Worm (Caenorhabditis elegans) whole organism, L4 larva: Measurements from ENCODE around the gene F46C8.3.

Source experiments
- F26F4.8 ChIP-seq: fragments of 200-800 bp; sonication (Bioruptor generic); conservative IDR thresholded peaks from 2 replicates; pipeline ENCODE4 v1.3.6; 2022; ENCODE audit warnings: missing genetic modification characterization, missing compliant biosample characterization
- F49E8.2 ChIP-seq: sonication (generic microtip); optimal IDR thresholded peaks from 2 replicates; lab custom pipeline; 2016; ENCODE audit warnings: missing compliant biosample characterization, mild to moderate bottlenecking, missing genetic modification characterization, borderline replicate concordance
- ZK337.2 ChIP-seq: fragments of 200-800 bp; sonication (Bioruptor generic); IDR thresholded peaks from 2 replicates; pipeline ENCODE4 v1.3.6; 2022; ENCODE audit warnings: missing genetic modification reagents, missing genetic modification characterization, missing compliant biosample characterization
- ZK546.5 ChIP-seq, 2 experiments: sonication (generic microtip); optimal IDR thresholded peaks; 2 replicates each; lab custom pipeline; 2017; ENCODE audit warnings: missing biosample characterization in 2 of 2, missing genetic modification characterization in 2 of 2
- attf-4 ChIP-seq: sonication (generic microtip); optimal IDR thresholded peaks from 3 replicates; lab custom pipeline; 2017; ENCODE audit warnings: missing biosample characterization, missing genetic modification characterization
- ceh-44 ChIP-seq: fragments of 200-800 bp; sonication (Bioruptor generic); IDR thresholded peaks from 2 replicates; pipeline ENCODE4 v1.3.6; 2022; ENCODE audit warnings: missing genetic modification reagents, missing genetic modification characterization, missing compliant biosample characterization
- ceh-82 ChIP-seq: sonication (generic microtip); optimal IDR thresholded peaks from 2 replicates; lab custom pipeline; 2017; ENCODE audit warnings: missing biosample characterization, missing genetic modification characterization
- ces-1 ChIP-seq: fragments of 150-350 bp; sonication (generic microtip); optimal IDR thresholded peaks from 4 replicates; lab custom pipeline; 2014; ENCODE audit warnings: missing biosample characterization, missing genetic modification reagents, missing genetic modification characterization
- daf-16 ChIP-seq, 3 experiments: sonication (generic microtip); optimal IDR thresholded peaks; 2 replicates each; lab custom pipeline; 2016 to 2017; ENCODE audit warnings: missing genetic modification characterization in 3 of 3, missing genetic modification reagents in 3 of 3, mild to moderate bottlenecking in 2 of 3, missing compliant biosample characterization in 2 of 3, missing biosample characterization in 1 of 3, moderate library complexity in 1 of 3
- dmd-6 ChIP-seq: fragments of 200-800 bp; sonication (Bioruptor generic); IDR thresholded peaks from 2 replicates; pipeline ENCODE4 v1.3.6; 2022; ENCODE audit warnings: missing genetic modification reagents, missing genetic modification characterization, missing compliant biosample characterization
- dmd-8 ChIP-seq: fragments of 200-800 bp; sonication (Bioruptor generic); IDR thresholded peaks from 2 replicates; pipeline ENCODE4 v1.3.6; 2022; ENCODE audit warnings: missing genetic modification characterization, missing compliant biosample characterization
- dve-1 ChIP-seq: sonication (generic microtip); optimal IDR thresholded peaks from 2 replicates; lab custom pipeline; 2017; ENCODE audit warnings: antibody characterized with exemption, mild to moderate bottlenecking, missing genetic modification characterization, missing compliant biosample characterization; ENCODE audit not compliant: insufficient read depth
- egl-43 ChIP-seq: fragments of 200-800 bp; sonication (Bioruptor generic); IDR thresholded peaks from 2 replicates; pipeline ENCODE4 v1.3.6; 2022; ENCODE audit warnings: missing genetic modification reagents, missing genetic modification characterization, missing compliant biosample characterization
- hif-1 ChIP-seq, 2 experiments: sonication (generic microtip); optimal IDR thresholded peaks; 2 replicates each; lab custom pipeline; 2016 to 2017; ENCODE audit warnings: missing compliant biosample characterization in 2 of 2, missing genetic modification characterization in 2 of 2, missing genetic modification reagents in 2 of 2, missing genotype in 2 of 2, mild to moderate bottlenecking in 1 of 2
- hlh-11 ChIP-seq: fragments of 200-800 bp; sonication (Bioruptor generic); optimal IDR thresholded peaks from 2 replicates; lab custom pipeline; 2018; ENCODE audit warnings: mild to moderate bottlenecking, missing genetic modification characterization, missing compliant biosample characterization
- hlh-30 ChIP-seq: sonication (generic microtip); optimal IDR thresholded peaks from 2 replicates; lab custom pipeline; 2017; ENCODE audit warnings: antibody characterized with exemption, mild to moderate bottlenecking, missing genetic modification characterization, missing compliant biosample characterization; ENCODE audit not compliant: insufficient read depth
- jun-1 ChIP-seq: fragments of 150-350 bp; optimal IDR thresholded peaks from 2 replicates; lab custom pipeline; 2014; ENCODE audit warnings: missing biosample characterization, missing genetic modification reagents, missing genetic modification characterization
- lin-15B ChIP-seq: fragments of 150-350 bp; sonication (generic microtip); optimal IDR thresholded peaks from 3 replicates; lab custom pipeline; 2014; ENCODE audit warnings: missing biosample characterization, missing genetic modification characterization
- lin-38 ChIP-seq: fragments of 200-800 bp; sonication (Bioruptor generic); IDR thresholded peaks from 2 replicates; pipeline ENCODE4 v1.3.6; 2022; ENCODE audit warnings: missing genetic modification reagents, missing genetic modification characterization, missing compliant biosample characterization
- mdl-1 ChIP-seq, 2 experiments: fragments of 150-350 bp in 1 of 2; sonication (generic microtip) in 1 of 2; optimal IDR thresholded peaks; 2 replicates each; lab custom pipeline; 2014 to 2017; ENCODE audit warnings: missing biosample characterization in 2 of 2, missing genetic modification characterization in 2 of 2
- nhr-10 ChIP-seq: fragments of 150-350 bp; optimal IDR thresholded peaks from 2 replicates; lab custom pipeline; 2014; ENCODE audit warnings: missing biosample characterization, missing genetic modification characterization
- nhr-237 ChIP-seq: sonication (generic microtip); optimal IDR thresholded peaks from 2 replicates; lab custom pipeline; 2017; ENCODE audit warnings: missing biosample characterization, missing genetic modification characterization
- nhr-28 ChIP-seq: fragments of 150-350 bp; optimal IDR thresholded peaks from 2 replicates; lab custom pipeline; 2014; ENCODE audit warnings: missing biosample characterization, missing genetic modification characterization
- nhr-42 ChIP-seq: fragments of 200-800 bp; sonication (Bioruptor generic); IDR thresholded peaks from 2 replicates; pipeline ENCODE4 v1.3.6; 2022; ENCODE audit warnings: missing genetic modification characterization, missing compliant biosample characterization
- nhr-48 ChIP-seq: sonication (generic microtip); optimal IDR thresholded peaks from 2 replicates; lab custom pipeline; 2016; ENCODE audit warnings: mild to moderate bottlenecking, missing genetic modification characterization, missing compliant biosample characterization
- nhr-6 ChIP-seq: fragments of 150-350 bp; optimal IDR thresholded peaks from 2 replicates; lab custom pipeline; 2014; ENCODE audit warnings: missing biosample characterization, missing genetic modification characterization
- nhr-77 ChIP-seq: fragments of 150-350 bp; optimal IDR thresholded peaks from 2 replicates; lab custom pipeline; 2014; ENCODE audit warnings: missing biosample characterization, missing genetic modification characterization
- php-3 ChIP-seq: fragments of 200-800 bp; sonication (Bioruptor generic); IDR thresholded peaks from 2 replicates; pipeline ENCODE4 v1.3.6; 2022; ENCODE audit warnings: missing genetic modification reagents, missing genetic modification characterization, missing compliant biosample characterization
- pqm-1 ChIP-seq: sonication (generic microtip); optimal IDR thresholded peaks from 2 replicates; lab custom pipeline; 2017; ENCODE audit warnings: missing biosample characterization, missing genetic modification characterization
- skn-1 ChIP-seq: fragments of 150-350 bp; optimal IDR thresholded peaks from 2 replicates; lab custom pipeline; 2014; ENCODE audit warnings: missing biosample characterization, missing genetic modification characterization
- spr-1 ChIP-seq: sonication (generic microtip); optimal IDR thresholded peaks from 2 replicates; lab custom pipeline; 2016; ENCODE audit warnings: mild to moderate bottlenecking, missing genetic modification characterization, missing compliant biosample characterization
- unc-130 ChIP-seq: sonication (generic microtip); optimal IDR thresholded peaks from 2 replicates; lab custom pipeline; 2016; ENCODE audit warnings: missing genetic modification reagents, missing genetic modification characterization, missing compliant biosample characterization
- unc-62 ChIP-seq, 3 experiments: fragments of 150-350 bp in 1 of 3; sonication (generic microtip); optimal IDR thresholded peaks in 2 of 3; peaks in 1 of 3; 1 replicate in 1 of 3; 2 replicates in 2 of 3; lab custom pipeline; 2014 to 2017; ENCODE audit warnings: missing biosample characterization in 3 of 3, missing genetic modification characterization in 3 of 3, missing genetic modification reagents in 3 of 3, missing genotype in 1 of 3
- zfp-2 ChIP-seq: sonication (generic microtip); optimal IDR thresholded peaks from 2 replicates; lab custom pipeline; 2016; ENCODE audit warnings: mild to moderate bottlenecking, missing genetic modification characterization, missing compliant biosample characterization
- zip-11 ChIP-seq: fragments of 200-800 bp; sonication (Bioruptor generic); IDR thresholded peaks from 2 replicates; pipeline ENCODE4 v1.3.6; 2022; ENCODE audit warnings: missing genetic modification characterization, missing compliant biosample characterization

Gene F46C8.3

DNA sequence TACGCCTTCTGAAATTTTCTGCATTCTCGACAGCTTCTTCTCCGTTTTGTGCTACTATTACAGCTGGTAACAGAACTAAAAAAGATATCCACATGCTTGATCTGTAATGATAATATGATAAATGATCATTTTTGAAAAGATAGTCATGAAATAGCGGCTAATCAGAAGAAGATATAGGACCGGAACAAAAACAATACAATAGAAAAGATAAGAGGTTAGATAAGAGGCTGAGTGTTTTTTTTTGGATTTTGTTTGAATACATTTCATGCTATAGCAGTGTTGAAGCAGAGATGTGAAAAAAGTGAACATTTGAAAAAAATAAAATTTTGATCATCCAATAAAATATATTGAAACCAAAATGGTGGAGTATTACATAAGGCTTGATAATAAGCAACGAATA lies 29.0 kb downstream of the F46C8.3 start, which contains the start of gene F46C8.8:
TSS of gene F46C8.8 (minus strand) at position 101 of the 400 bp plus-strand sequence.
- no peak for TF ChIP-seq lin-15B (tag; lab: Kevin White, UChicago)
- peak; percentile 4 for TF ChIP-seq nhr-28
- TF ChIP-seq attf-4, result no peak

- TF ChIP-seq php-3 (GFP tag; lab: Robert Waterston, UW), result peak; percentile 83
- TF ChIP-seq mdl-1 (tag; optimal IDR thresholded peaks at IDR 0.05; lab: Kevin White, UChicago), result peak in 1 of 2 experiments; percentile 57
- TF ChIP-seq daf-16 (GFP tag; optimal IDR thresholded peaks at IDR 0.05; lab: Kevin White, UChicago), result no peak
- peak; percentile 88 for TF ChIP-seq daf-16 (tag; optimal IDR thresholded peaks at IDR 0.05; lab: Kevin White, UChicago)
- TF ChIP-seq nhr-6 (tag; lab: Kevin White, UChicago), result no peak
- no peak for TF ChIP-seq ces-1 (GFP tag; lab: Kevin White, UChicago)
- TF ChIP-seq hlh-11 (tag; lab: Kevin White, UChicago), result peak; percentile 55
- TF ChIP-seq egl-43 (GFP tag; lab: Robert Waterston, UW), result no peak
- no peak for TF ChIP-seq dmd-8
- TF ChIP-seq nhr-48 (tag; lab: Kevin White, UChicago), result peak; percentile 4
- no peak for TF ChIP-seq unc-62 (GFP tag; optimal IDR thresholded peaks at IDR 0.05 in 1 of 2; lab: Kevin White, UChicago)
- no peak for TF ChIP-seq unc-62 (tag; optimal IDR thresholded peaks at IDR 0.05; lab: Kevin White, UChicago)
- TF ChIP-seq hlh-30, result no peak
- TF ChIP-seq skn-1 (tag; lab: Kevin White, UChicago), result no peak
- TF ChIP-seq lin-38 (GFP tag; lab: Robert Waterston, UW), result no peak
- no peak for TF ChIP-seq jun-1 (tag; lab: Kevin White, UChicago)
- TF ChIP-seq pqm-1 (tag; lab: Kevin White, UChicago), result peak; percentile 76
- TF ChIP-seq nhr-237, result no peak
- TF ChIP-seq dve-1 (tag; lab: Kevin White, UChicago), result peak; percentile 4
- TF ChIP-seq nhr-28, result peak; percentile 88
- peak; percentile 68 for TF ChIP-seq dmd-6 (GFP tag; lab: Robert Waterston, UW)
- no peak for TF ChIP-seq nhr-10
- no peak for TF ChIP-seq unc-130 (GFP tag; lab: Kevin White, UChicago)
- TF ChIP-seq nhr-77 (tag; lab: Kevin White, UChicago), result peak; percentile 69
Measured at ce11 chrX:7558928-7559455, 33.6 kb downstream of the F46C8.3 start, which contains the start of the genes PDB1.1 and F08C6.5. Gene PDB1.1, minus strand, starts transcription at chrX:7559085. Gene F08C6.5, plus strand, starts transcription at chrX:7559405.

ce11 chrX:7561972-7562371 lies 36.6 kb downstream of the F46C8.3 start:
- no peak for TF ChIP-seq F49E8.2 (tag; lab: Kevin White, UChicago)
- TF ChIP-seq zip-11, result no peak
- no peak for TF ChIP-seq hlh-11 (tag; lab: Kevin White, UChicago)
- no peak for TF ChIP-seq lin-15B (tag; lab: Kevin White, UChicago)
- TF ChIP-seq daf-16 (GFP tag; optimal IDR thresholded peaks at IDR 0.05; lab: Kevin White, UChicago), result no peak
- no peak for TF ChIP-seq daf-16 (tag; optimal IDR thresholded peaks at IDR 0.05; lab: Kevin White, UChicago)
- TF ChIP-seq nhr-48 (tag; lab: Kevin White, UChicago), result no peak
- no peak for TF ChIP-seq F26F4.8 (GFP tag; lab: Robert Waterston, UW)
- TF ChIP-seq ZK337.2, result no peak
- no peak for TF ChIP-seq dmd-6 (GFP tag; lab: Robert Waterston, UW)
- no peak for TF ChIP-seq zfp-2 (tag; lab: Kevin White, UChicago)

DNA sequence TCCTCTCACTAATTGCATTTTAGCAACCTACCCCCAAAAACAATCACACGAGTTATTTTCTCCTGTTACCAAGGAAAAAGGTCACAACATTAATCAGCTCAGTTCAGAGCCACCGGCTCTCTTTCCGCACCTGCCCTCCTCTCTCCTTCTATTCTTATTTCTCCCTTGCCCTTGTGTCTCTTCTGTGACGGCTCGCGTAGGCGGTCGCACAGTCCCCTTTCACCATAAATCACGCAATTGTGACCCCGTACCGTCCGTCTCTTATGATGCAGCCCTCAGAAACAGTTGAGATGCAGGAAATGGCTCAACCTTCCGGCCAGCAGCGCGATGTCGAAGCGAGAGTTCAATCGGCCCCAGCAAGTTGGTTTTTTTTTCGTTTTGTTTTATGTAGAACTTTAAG lies 37.3 kb downstream of the F46C8.3 start, which contains the start of gene sto-1:
TSS of gene sto-1 (plus strand) at position 200 of the 400 bp plus-strand sequence.
- TF ChIP-seq ceh-82 (tag; lab: Kevin White, UChicago), result no peak
- TF ChIP-seq hif-1 (tag; optimal IDR thresholded peaks at IDR 0.05; lab: Kevin White, UChicago), result no peak
- TF ChIP-seq spr-1 (tag; lab: Kevin White, UChicago), result no peak
- no peak for TF ChIP-seq ZK546.5 (tag; optimal IDR thresholded peaks at IDR 0.05; lab: Kevin White, UChicago)
- TF ChIP-seq nhr-48 (tag; lab: Kevin White, UChicago), result no peak
- no peak for TF ChIP-seq mdl-1 (tag; optimal IDR thresholded peaks at IDR 0.05; lab: Kevin White, UChicago)
- TF ChIP-seq ceh-44, result no peak
- TF ChIP-seq nhr-42 (GFP tag; lab: Robert Waterston, UW), result no peak
